Fruit fly (Drosophila melanogaster) whole organism, embryonic: ENCODE data around the gene Bhmt.

Experiments used
- BtbVII ChIP-seq: fragments of 200-800 bp; sonication (Bioruptor generic); optimal IDR thresholded peaks from 3 replicates; lab custom pipeline; 2017; ENCODE audit warnings: missing biosample characterization, mild to moderate bottlenecking, missing genetic modification characterization
- CG12219 ChIP-seq: fragments of 200-800 bp; sonication (Bioruptor generic); optimal IDR thresholded peaks from 3 replicates; lab custom pipeline; 2018; ENCODE audit warnings: missing biosample characterization, mild to moderate bottlenecking, missing genetic modification characterization
- CG15269 ChIP-seq: fragments of 200-800 bp; sonication (Bioruptor generic); optimal IDR thresholded peaks from 2 replicates; lab custom pipeline; 2018; ENCODE audit warnings: missing biosample characterization, mild to moderate bottlenecking, missing genetic modification characterization, moderate library complexity
- CG15514 ChIP-seq: fragments of 200-800 bp; sonication (Bioruptor generic); optimal IDR thresholded peaks from 3 replicates; lab custom pipeline; 2017; ENCODE audit warnings: missing biosample characterization, missing genetic modification characterization, mild to moderate bottlenecking, moderate library complexity, missing genetic modification reagents
- CG16779 ChIP-seq: fragments of 200-800 bp; sonication (Bioruptor generic); IDR thresholded peaks from 2 replicates; pipeline ENCODE4 v1.3.6; 2022; ENCODE audit warnings: missing biosample characterization, missing genetic modification characterization
- CG16815 ChIP-seq: fragments of 200-800 bp; sonication (Bioruptor generic); optimal IDR thresholded peaks from 3 replicates; lab custom pipeline; 2017; ENCODE audit warnings: missing biosample characterization, mild to moderate bottlenecking, missing genetic modification characterization
- CG17361 ChIP-seq: fragments of 200-800 bp; sonication (Bioruptor generic); IDR thresholded peaks from 3 replicates; pipeline ENCODE4 v1.3.6; 2022; ENCODE audit warnings: missing biosample characterization, missing genetic modification characterization
- CG1792 ChIP-seq: fragments of 200-800 bp; sonication (Bioruptor generic); optimal IDR thresholded peaks from 2 replicates; lab custom pipeline; 2016; ENCODE audit warnings: missing biosample characterization, missing genetic modification characterization
- CG2678 ChIP-seq: fragments of 200-800 bp; sonication (Bioruptor generic); optimal IDR thresholded peaks from 3 replicates; lab custom pipeline; 2019; ENCODE audit warnings: missing biosample characterization, mild to moderate bottlenecking, missing genetic modification characterization, moderate library complexity
- CG34224 ChIP-seq: fragments of 200-800 bp; sonication (Bioruptor generic); IDR thresholded peaks from 3 replicates; pipeline ENCODE4 v1.3.6; 2022; ENCODE audit warnings: missing biosample characterization, missing genetic modification characterization; ENCODE audit not compliant: partially characterized antibody
- CG34376 ChIP-seq: fragments of 200-800 bp; sonication (Bioruptor generic); optimal IDR thresholded peaks from 2 replicates; lab custom pipeline; 2018; ENCODE audit warnings: missing biosample characterization, mild to moderate bottlenecking, missing genetic modification characterization
- CG34422 ChIP-seq: fragments of 200-800 bp; sonication (Bioruptor generic); IDR thresholded peaks from 3 replicates; pipeline ENCODE4 v1.3.6; 2022; ENCODE audit warnings: missing biosample characterization, missing genetic modification characterization
- CG4360 ChIP-seq: fragments of 200-800 bp; sonication (Bioruptor generic); IDR thresholded peaks from 2 replicates; pipeline ENCODE4 v1.3.6; 2022; ENCODE audit warnings: missing biosample characterization, missing genetic modification characterization
- CG4707 ChIP-seq: fragments of 200-800 bp; sonication (Bioruptor generic); optimal IDR thresholded peaks from 2 replicates; lab custom pipeline; 2018; ENCODE audit warnings: missing biosample characterization, mild to moderate bottlenecking, missing genetic modification characterization, moderate library complexity
- CG6272 ChIP-seq: fragments of 200-800 bp; sonication (Bioruptor generic); IDR thresholded peaks from 2 replicates; pipeline ENCODE4 v1.3.6; 2022; ENCODE audit warnings: missing biosample characterization, missing genetic modification characterization
- CG7963 ChIP-seq: fragments of 200-800 bp; sonication (Bioruptor generic); IDR thresholded peaks from 3 replicates; pipeline ENCODE4 v1.3.6; 2022; ENCODE audit warnings: missing biosample characterization, missing genetic modification characterization; ENCODE audit not compliant: partially characterized antibody
- CG7987 ChIP-seq: fragments of 200-800 bp; sonication (Bioruptor generic); optimal IDR thresholded peaks from 2 replicates; lab custom pipeline; 2018; ENCODE audit warnings: missing biosample characterization, mild to moderate bottlenecking, missing genetic modification characterization, moderate library complexity
- CG9609 ChIP-seq: fragments of 200-800 bp; sonication (Bioruptor generic); optimal IDR thresholded peaks from 3 replicates; lab custom pipeline; 2016; ENCODE audit warnings: missing biosample characterization, missing genetic modification characterization
- Dp ChIP-seq: fragments of 200-800 bp; sonication (Bioruptor generic); optimal IDR thresholded peaks from 2 replicates; lab custom pipeline; 2018; ENCODE audit warnings: missing biosample characterization, mild to moderate bottlenecking, missing genetic modification characterization, moderate library complexity
- ERR ChIP-seq: fragments of 200-800 bp; sonication (Bioruptor generic); optimal IDR thresholded peaks from 2 replicates; lab custom pipeline; 2016; ENCODE audit warnings: missing biosample characterization, missing genetic modification characterization
- Med ChIP-seq: fragments of 200-800 bp; sonication (Bioruptor generic); peaks from one replicate; lab custom pipeline; 2016; ENCODE audit warnings: missing biosample characterization, missing genetic modification characterization, mild to moderate bottlenecking, inconsistent platforms, moderate library complexity
- NC2β ChIP-seq: fragments of 200-800 bp; sonication (Bioruptor generic); optimal IDR thresholded peaks from 2 replicates; lab custom pipeline; 2016; ENCODE audit warnings: missing biosample characterization, missing genetic modification characterization
- Opbp ChIP-seq: fragments of 200-800 bp; sonication (Bioruptor generic); IDR thresholded peaks from 3 replicates; pipeline ENCODE4 v1.3.6; 2022; ENCODE audit warnings: missing biosample characterization, missing genetic modification characterization; ENCODE audit not compliant: partially characterized antibody
- Optix ChIP-seq: fragments of 200-800 bp; sonication (Bioruptor generic); IDR thresholded peaks from 3 replicates; pipeline ENCODE4 v1.3.6; 2022; ENCODE audit warnings: missing biosample characterization, missing genetic modification characterization
- Ravus ChIP-seq: fragments of 200-800 bp; sonication (Bioruptor generic); IDR thresholded peaks from 2 replicates; pipeline ENCODE4 v1.3.6; 2022; ENCODE audit warnings: missing biosample characterization, missing genetic modification characterization
- Side ChIP-seq: fragments of 200-800 bp; sonication (Bioruptor generic); optimal IDR thresholded peaks from 2 replicates; lab custom pipeline; 2016; ENCODE audit warnings: missing biosample characterization, missing genetic modification characterization
- Taf1 ChIP-seq: fragments of 200-800 bp; sonication (Bioruptor generic); IDR thresholded peaks from 2 replicates; pipeline ENCODE4 v1.3.6; 2022; ENCODE audit warnings: missing biosample characterization, missing genetic modification characterization
- Trl ChIP-seq, 3 experiments: fragments of >200 bp in 2 of 3; fragments of 200-800 bp in 1 of 3; sonication (Bioruptor generic) in 1 of 3; optimal IDR thresholded peaks; 2 replicates in 1 of 3; 3 replicates in 2 of 3; lab custom pipeline; 2016 to 2017; ENCODE audit warnings: missing biosample characterization in 1 of 3, missing genetic modification characterization in 1 of 3
- abd-A ChIP-seq: fragments of 200-800 bp; sonication (Bioruptor generic); optimal IDR thresholded peaks from 3 replicates; lab custom pipeline; 2019; ENCODE audit warnings: missing biosample characterization, mild to moderate bottlenecking, missing genetic modification characterization, moderate library complexity
- amos ChIP-seq: fragments of 200-800 bp; sonication (Bioruptor generic); IDR thresholded peaks from 2 replicates; pipeline ENCODE4 v1.3.6; 2022; ENCODE audit warnings: missing biosample characterization, missing genetic modification characterization; ENCODE audit not compliant: partially characterized antibody
- chinmo ChIP-seq: fragments of 200-800 bp; sonication (Bioruptor generic); IDR thresholded peaks from 4 replicates; pipeline ENCODE4 v1.3.6; 2022; ENCODE audit warnings: missing biosample characterization, missing genetic modification characterization; ENCODE audit not compliant: partially characterized antibody
- ci ChIP-seq: fragments of 200-800 bp; sonication (Bioruptor generic); IDR thresholded peaks from 3 replicates; pipeline ENCODE4 v1.3.6; 2022; ENCODE audit warnings: missing biosample characterization, missing genetic modification characterization
- cwo ChIP-seq: fragments of 200-800 bp; sonication (Bioruptor generic); optimal IDR thresholded peaks from 3 replicates; lab custom pipeline; 2017; ENCODE audit warnings: missing biosample characterization, missing genetic modification characterization, mild to moderate bottlenecking, moderate library complexity, missing genetic modification reagents
- disco-r ChIP-seq: fragments of 200-800 bp; sonication (Bioruptor generic); optimal IDR thresholded peaks from 2 replicates; lab custom pipeline; 2016; ENCODE audit warnings: missing biosample characterization, missing genetic modification characterization
- exex ChIP-seq: fragments of 200-800 bp; sonication (Bioruptor generic); optimal IDR thresholded peaks from 4 replicates; lab custom pipeline; 2018; ENCODE audit warnings: missing biosample characterization, mild to moderate bottlenecking, missing genetic modification characterization, moderate library complexity
- insv ChIP-seq, 2 experiments: fragments of 200-800 bp; sonication (Bioruptor generic); optimal IDR thresholded peaks; 3 replicates each; lab custom pipeline; 2016 to 2018; ENCODE audit warnings: missing biosample characterization in 2 of 2, missing genetic modification characterization in 2 of 2
- maf-S ChIP-seq: fragments of 200-800 bp; sonication (Bioruptor generic); optimal IDR thresholded peaks from 2 replicates; lab custom pipeline; 2016; ENCODE audit warnings: missing biosample characterization, missing genetic modification characterization
- nerfin-1 ChIP-seq: fragments of 200-800 bp; sonication (Bioruptor generic); optimal IDR thresholded peaks from 3 replicates; lab custom pipeline; 2019; ENCODE audit warnings: missing biosample characterization, mild to moderate bottlenecking, missing genetic modification characterization, moderate library complexity
- oc ChIP-seq: fragments of 200-800 bp; sonication (Bioruptor generic); optimal IDR thresholded peaks from 2 replicates; lab custom pipeline; 2018; ENCODE audit warnings: missing biosample characterization, mild to moderate bottlenecking, missing genetic modification characterization, moderate library complexity
- rib ChIP-seq: fragments of 200-800 bp; sonication (Bioruptor generic); IDR thresholded peaks from 2 replicates; pipeline ENCODE4 v1.3.6; 2022; ENCODE audit warnings: missing biosample characterization, missing genetic modification characterization
- scrt ChIP-seq: fragments of 200-800 bp; sonication (Bioruptor generic); optimal IDR thresholded peaks from 2 replicates; lab custom pipeline; 2018; ENCODE audit warnings: missing biosample characterization, mild to moderate bottlenecking, missing genetic modification characterization, moderate library complexity
- sens ChIP-seq: fragments of 200-800 bp; sonication (Bioruptor generic); peaks from one replicate; lab custom pipeline; 2016; ENCODE audit warnings: missing biosample characterization, missing genetic modification characterization
- seq ChIP-seq: fragments of 200-800 bp; sonication (Bioruptor generic); IDR thresholded peaks from 2 replicates; pipeline ENCODE4 v1.3.6; 2022; ENCODE audit warnings: missing biosample characterization, missing genetic modification characterization
- sug ChIP-seq: fragments of 200-800 bp; optimal IDR thresholded peaks from 2 replicates; lab custom pipeline; 2019; ENCODE audit warnings: missing biosample characterization, mild to moderate bottlenecking, missing genetic modification characterization, moderate library complexity
- tgo ChIP-seq: fragments of 200-800 bp; sonication (Bioruptor generic); IDR thresholded peaks from 3 replicates; pipeline ENCODE4 v1.3.6; 2022; ENCODE audit warnings: missing biosample characterization, missing genetic modification characterization

The Bhmt gene

DNA sequence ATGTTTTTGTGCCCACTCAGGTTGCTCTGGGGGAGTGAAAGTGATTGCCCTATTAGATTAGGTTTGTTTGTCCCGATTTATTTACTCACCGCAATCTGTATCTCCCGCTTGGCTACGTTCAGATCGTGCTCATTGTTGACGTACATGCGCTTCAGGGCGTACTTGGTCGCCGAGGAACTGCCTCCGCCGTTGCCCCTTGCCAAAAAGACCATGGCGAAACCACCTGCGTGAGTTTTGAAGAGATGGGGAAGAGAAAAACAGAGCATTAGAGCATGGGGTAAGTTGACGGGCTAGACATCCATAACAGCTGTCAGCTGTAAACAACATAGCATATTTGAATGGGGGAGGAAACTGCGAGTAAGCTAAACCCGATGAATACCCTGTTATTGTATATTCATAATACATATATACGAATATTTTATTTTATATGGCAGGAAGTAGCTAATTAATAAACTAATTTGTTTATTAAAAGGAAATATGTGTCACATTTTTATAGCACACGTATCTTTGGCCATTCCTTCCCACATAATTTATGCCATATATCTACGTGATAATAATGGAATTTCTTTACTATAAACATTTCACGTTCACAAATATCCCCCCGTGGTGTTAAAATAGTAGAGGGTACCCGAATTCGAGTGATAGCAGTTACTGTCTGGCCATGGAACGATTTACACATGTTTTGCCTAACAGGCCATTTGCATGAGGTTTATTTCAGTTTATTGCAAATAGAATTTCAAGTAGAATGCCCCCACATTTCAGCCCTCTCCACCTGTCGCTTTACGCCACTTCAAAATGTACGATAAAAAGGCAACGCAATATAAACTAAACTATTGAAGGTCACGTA lies 8.5 kb upstream of the Bhmt start (continued):
- peak; percentile 52; the same call in 2 of the 3 replicates for TF ChIP-seq tgo (GFP tag; lab: Robert Waterston, UW)
- TF ChIP-seq Opbp (GFP tag; lab: Robert Waterston, UW), result no peak
- TF ChIP-seq CG6272 (GFP tag; lab: Robert Waterston, UW), result 0 out of 2 replicates have a peak, but pooled peaks have one; percentile 11
- TF ChIP-seq CG15514 (GFP tag; lab: Kevin White, UChicago), result peak; percentile 39
- TF ChIP-seq abd-A (tag; lab: Kevin White, UChicago), result no peak
- no peak for TF ChIP-seq NC2β (GFP tag; lab: Kevin White, UChicago)
- TF ChIP-seq CG12219 (GFP tag; lab: Kevin White, UChicago), result peak; percentile 14
- peak; percentile 46 for TF ChIP-seq scrt (GFP tag; lab: Kevin White, UChicago)
- TF ChIP-seq CG2678 (tag; lab: Kevin White, UChicago), result peak; percentile 70
- no peak for TF ChIP-seq CG7963 (GFP tag; lab: Robert Waterston, UW)
- 0 out of 3 replicates have a peak, but pooled peaks have one; percentile 36 for TF ChIP-seq ci
- TF ChIP-seq maf-S, result no peak
- no peak for TF ChIP-seq disco-r (GFP tag; lab: Kevin White, UChicago)
- peak; percentile 51 for TF ChIP-seq BtbVII (GFP tag; lab: Kevin White, UChicago)
- TF ChIP-seq Ravus (GFP tag; lab: Robert Waterston, UW), result peak; percentile 23; the same call in 1 of the 2 replicates
- no peak for TF ChIP-seq oc (tag; lab: Kevin White, UChicago)
- no peak for TF ChIP-seq CG9609 (GFP tag; lab: Kevin White, UChicago)

dm6 chr2L:18955666-18956065 lies 1.4 kb downstream of the Bhmt start:
- TF ChIP-seq chinmo (no peak), exex (tag; lab: Kevin White, UChicago) (peak; percentile 46), ci (0 out of 3 replicates have a peak, but pooled peaks have one; percentile 10), CG34224 (GFP tag; lab: Robert Waterston, UW) (no peak), Optix (GFP tag; lab: Robert Waterston, UW) (0 out of 3 replicates have a peak, but pooled peaks have one; percentile 32), CG34376 (GFP tag; lab: Kevin White, UChicago) (peak; percentile 86), amos (GFP tag; lab: Robert Waterston, UW) (0 out of 2 replicates have a peak, but pooled peaks have one; percentile 4), Taf1 (no peak), Med (GFP tag; lab: Kevin White, UChicago) (peak; percentile 63), sug (tag; lab: Kevin White, UChicago) (peak; percentile 82), CG7987 (peak; percentile 24), Side (GFP tag; lab: Kevin White, UChicago) (no peak), CG34422 (GFP tag; lab: Robert Waterston, UW) (no peak), cwo (GFP tag; lab: Kevin White, UChicago) (peak; percentile 19), rib (GFP tag; lab: Robert Waterston, UW) (peak; percentile 68)

dm6 chr2L:18954255-18954715 lies 2.8 kb downstream of the Bhmt start, which contains the start of gene CG10621:
CG10621 (minus strand) TSS chr2L:18954431.
- TF ChIP-seq CG16779 (GFP tag; lab: Robert Waterston, UW), result no peak
- TF ChIP-seq seq (GFP tag; lab: Robert Waterston, UW), result no peak
- TF ChIP-seq CG1792, result no peak
- TF ChIP-seq ERR (GFP tag; lab: Kevin White, UChicago), result no peak
- no peak for TF ChIP-seq CG9609 (GFP tag; lab: Kevin White, UChicago)
- no peak for TF ChIP-seq Trl (optimal IDR thresholded peaks at IDR 0.05; lab: Kevin White, UChicago)
- no peak for TF ChIP-seq Trl (GFP tag; optimal IDR thresholded peaks at IDR 0.05; lab: Kevin White, UChicago)
- no peak for TF ChIP-seq CG16815 (GFP tag; lab: Kevin White, UChicago)
- no peak for TF ChIP-seq CG4707 (GFP tag; lab: Kevin White, UChicago)
- no peak for TF ChIP-seq insv (GFP tag; optimal IDR thresholded peaks at IDR 0.05; lab: Kevin White, UChicago)
- TF ChIP-seq nerfin-1 (tag; lab: Kevin White, UChicago), result no peak
- no peak for TF ChIP-seq CG15269 (tag; lab: Kevin White, UChicago)
- peak; percentile 97 for TF ChIP-seq sug (tag; lab: Kevin White, UChicago)
- no peak for TF ChIP-seq CG4360 (GFP tag; lab: Robert Waterston, UW)
- no peak for TF ChIP-seq sens (GFP tag; lab: Kevin White, UChicago)
- TF ChIP-seq rib (GFP tag; lab: Robert Waterston, UW), result peak; percentile 28; the same call in 1 of the 2 replicates
- TF ChIP-seq Dp, result no peak
- TF ChIP-seq CG17361, result 0 out of 3 replicates have a peak, but pooled peaks have one; percentile 6
